Worm (Caenorhabditis elegans): ENCODE data around the gene R02D5.1.

The R02D5.1 gene

ce11 chrV:14506713-14507675 is 1.1 kb upstream of the R02D5.1 start:
- no peak for TF ChIP-seq fos-1 (tag; optimal IDR thresholded peaks at IDR 0.05)
- peak; percentile 100 for TF ChIP-seq elt-1 (tag; optimal IDR thresholded peaks at IDR 0.05)
- peak; percentile 1 for TF ChIP-seq nfya-1 (tag; optimal IDR thresholded peaks at IDR 0.05; ENCODE audit: insufficient read depth)
- no peak for TF ChIP-seq pha-4 (tag; optimal IDR thresholded peaks at IDR 0.05)
- TF ChIP-seq ztf-11 (tag; optimal IDR thresholded peaks at IDR 0.05): no peak
- peak in 1 of 3 experiments; percentile 15 for TF ChIP-seq elt-3 (tag; optimal IDR thresholded peaks at IDR 0.05)
- TF ChIP-seq nhr-23 (tag; optimal IDR thresholded peaks at IDR 0.05): peak; percentile 91
- TF ChIP-seq egl-5 (tag; optimal IDR thresholded peaks at IDR 0.05): peak; percentile 59
- TF ChIP-seq nhr-28 (tag; optimal IDR thresholded peaks at IDR 0.05): no peak
- TF ChIP-seq nhr-25 (tag; optimal IDR thresholded peaks at IDR 0.05): peak; percentile 70

ce11 chrV:14508556-14508955 is 507 bp downstream of the R02D5.1 start:
- TF ChIP-seq nhr-77 (tag; optimal IDR thresholded peaks at IDR 0.05): no peak
- no peak for TF ChIP-seq snpc-4 (tag; optimal IDR thresholded peaks at IDR 0.05)
- no peak for TF ChIP-seq nhr-28 (tag; optimal IDR thresholded peaks at IDR 0.05)
- TF ChIP-seq nhr-67 (tag; optimal IDR thresholded peaks at IDR 0.05): no peak
- TF ChIP-seq ZK546.5 (tag; optimal IDR thresholded peaks at IDR 0.05): no peak
- TF ChIP-seq nhr-12 (tag; optimal IDR thresholded peaks at IDR 0.05): no peak
- no peak for TF ChIP-seq fkh-10 (GFP tag; optimal IDR thresholded peaks at IDR 0.05)
- no peak for TF ChIP-seq lin-15B (tag; optimal IDR thresholded peaks at IDR 0.05)
- no peak for TF ChIP-seq nhr-237 (tag; optimal IDR thresholded peaks at IDR 0.05)
- TF ChIP-seq jun-1 (tag; optimal IDR thresholded peaks at IDR 0.05): no peak
- TF ChIP-seq nhr-23 (tag; optimal IDR thresholded peaks at IDR 0.05): no peak
- no peak for TF ChIP-seq zag-1 (tag; optimal IDR thresholded peaks at IDR 0.05)
- TF ChIP-seq fos-1 (tag; optimal IDR thresholded peaks at IDR 0.05): no peak

- TF ChIP-seq ama-1 (optimal IDR thresholded peaks at IDR 0.05) (no peak), ztf-4 (tag; optimal IDR thresholded peaks at IDR 0.05) (no peak), nhr-237 (tag; optimal IDR thresholded peaks at IDR 0.05) (no peak), unc-62 (GFP tag; optimal IDR thresholded peaks at IDR 0.05) (no peak), nhr-43 (tag; optimal IDR thresholded peaks at IDR 0.05; ENCODE audit: poor library complexity, severe bottlenecking) (peak; percentile 50), mdl-1 (tag; optimal IDR thresholded peaks at IDR 0.05) (peak; percentile 24), nhr-23 (tag; optimal IDR thresholded peaks at IDR 0.05) (peak; percentile 68), elt-1 (tag; optimal IDR thresholded peaks at IDR 0.05) (peak; percentile 15), elt-3 (tag; optimal IDR thresholded peaks at IDR 0.05) (no peak), ceh-16 (tag; optimal IDR thresholded peaks at IDR 0.05) (no peak), nhr-25 (tag; optimal IDR thresholded peaks at IDR 0.05) (peak; percentile 89), skn-1 (tag; optimal IDR thresholded peaks at IDR 0.05) (no peak), lin-39 (tag; optimal IDR thresholded peaks at IDR 0.05) (peak; percentile 67), nhr-11 (tag; optimal IDR thresholded peaks at IDR 0.05) (no peak)
Measured at ce11 chrV:14510746-14511145, 2.7 kb downstream of the R02D5.1 start, which contains the start of gene R02D5.9. Gene R02D5.9 (minus strand): TSS chrV:14511123.

ce11 chrV:14518010-14518409 is 10.0 kb downstream of the R02D5.1 start, which contains the start of gene R02D5.6:
Gene R02D5.6 (minus strand): TSS chrV:14518110.
- TF ChIP-seq ztf-11 (tag; optimal IDR thresholded peaks at IDR 0.05): no peak
- no peak for TF ChIP-seq nhr-25 (tag; optimal IDR thresholded peaks at IDR 0.05)
- no peak for TF ChIP-seq mdl-1 (tag; optimal IDR thresholded peaks at IDR 0.05)

- TF ChIP-seq sea-2 (GFP tag; optimal IDR thresholded peaks at IDR 0.05): no peak
- TF ChIP-seq nhr-11 (tag; optimal IDR thresholded peaks at IDR 0.05): no peak
- TF ChIP-seq ztf-11 (tag; optimal IDR thresholded peaks at IDR 0.05): no peak
- no peak for TF ChIP-seq unc-62 (GFP tag; optimal IDR thresholded peaks at IDR 0.05)
- no peak for TF ChIP-seq snpc-4 (tag; optimal IDR thresholded peaks at IDR 0.05)
- TF ChIP-seq fos-1 (tag; optimal IDR thresholded peaks at IDR 0.05): no peak
- no peak for TF ChIP-seq tbx-2 (tag; optimal IDR thresholded peaks at IDR 0.05)
- TF ChIP-seq egl-27 (tag; optimal IDR thresholded peaks at IDR 0.05): no peak
- TF ChIP-seq nhr-76 (tag; optimal IDR thresholded peaks at IDR 0.05): no peak
- TF ChIP-seq nhr-23 (tag; optimal IDR thresholded peaks at IDR 0.05): no peak
- no peak for TF ChIP-seq skn-1 (tag; optimal IDR thresholded peaks at IDR 0.05)
- TF ChIP-seq nhr-77 (tag; optimal IDR thresholded peaks at IDR 0.05): no peak
Measured at ce11 chrV:14519268-14519667, 11.2 kb downstream of the R02D5.1 start, which contains the start of gene R02D5.8. Gene R02D5.8 (minus strand): TSS chrV:14519368.
